Worm (Caenorhabditis elegans): ENCODE data around the gene F17C8.3.

DNA sequence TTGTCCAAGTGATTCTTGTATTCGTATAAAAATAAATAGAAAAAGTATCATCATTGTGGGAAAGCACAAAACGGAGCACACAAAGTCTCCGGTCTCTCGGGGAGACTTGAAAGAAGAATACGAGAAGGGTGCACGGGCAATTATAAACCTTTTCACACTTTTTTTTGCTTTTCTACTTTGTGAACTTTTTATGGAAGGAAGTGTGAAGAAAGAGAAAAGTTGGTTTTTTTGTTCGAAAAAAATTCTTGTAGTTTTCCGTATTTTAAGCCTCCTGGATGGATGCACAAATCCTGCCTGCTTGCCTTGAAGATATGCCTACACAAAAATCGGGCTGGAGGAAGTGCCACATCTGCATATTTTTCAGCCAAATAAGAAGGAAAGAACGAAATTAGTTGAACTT is 46.3 kb downstream of the F17C8.3 start, which contains the start of gene B0393.7:
- TF ChIP-seq pha-4 (tag; optimal IDR thresholded peaks at IDR 0.05) (no peak), unc-39 (tag; optimal IDR thresholded peaks at IDR 0.05) (no peak), mab-5 (tag; optimal IDR thresholded peaks at IDR 0.05) (no peak), nhr-76 (tag; optimal IDR thresholded peaks at IDR 0.05) (no peak), drap-1 (GFP tag; optimal IDR thresholded peaks at IDR 0.05) (no peak), M03D4.4 (tag; optimal IDR thresholded peaks at IDR 0.05) (no peak), nhr-12 (tag; optimal IDR thresholded peaks at IDR 0.05) (no peak)

Measured in whole organism, mixed stage, embryonic.